Fruit fly (Drosophila melanogaster) whole organism, embryonic: ENCODE measurements around the gene Nse1.
A peak's percentile ranks its signal among the peaks of the same experiment; 100 is the strongest.

ENCODE experiments used
- Ada2b ChIP-seq: fragments of 200-800 bp; sonication (Bioruptor generic); IDR thresholded peaks from 2 replicates; pipeline ENCODE4 v1.3.6; 2022; ENCODE audit warnings: missing biosample characterization, missing genetic modification characterization
- BtbVII ChIP-seq: fragments of 200-800 bp; sonication (Bioruptor generic); optimal IDR thresholded peaks from 3 replicates; lab custom pipeline; 2017; ENCODE audit warnings: missing biosample characterization, mild to moderate bottlenecking, missing genetic modification characterization
- CG11398 ChIP-seq: fragments of 200-800 bp; sonication (Bioruptor generic); optimal IDR thresholded peaks from 2 replicates; lab custom pipeline; 2016; ENCODE audit warnings: missing biosample characterization, missing genetic modification characterization
- CG12104 ChIP-seq: fragments of 200-800 bp; sonication (Bioruptor generic); optimal IDR thresholded peaks from 3 replicates; lab custom pipeline; 2016; ENCODE audit warnings: missing biosample characterization, missing genetic modification characterization
- CG12155 ChIP-seq: fragments of 200-800 bp; sonication (Bioruptor generic); optimal IDR thresholded peaks from 3 replicates; lab custom pipeline; 2016; ENCODE audit warnings: missing biosample characterization, missing genetic modification characterization
- CG12299 ChIP-seq: fragments of 200-800 bp; sonication (Bioruptor generic); optimal IDR thresholded peaks from 2 replicates; lab custom pipeline; 2018; ENCODE audit warnings: missing biosample characterization, mild to moderate bottlenecking, missing genetic modification characterization
- CG14710 ChIP-seq: fragments of 200-800 bp; sonication (Bioruptor generic); optimal IDR thresholded peaks from 3 replicates; lab custom pipeline; 2019; ENCODE audit warnings: missing biosample characterization, mild to moderate bottlenecking, missing genetic modification characterization, moderate library complexity
- CG18011 ChIP-seq: fragments of 200-800 bp; sonication (Bioruptor generic); optimal IDR thresholded peaks from 2 replicates; lab custom pipeline; 2017; ENCODE audit warnings: missing biosample characterization, missing genetic modification characterization, mild to moderate bottlenecking, moderate library complexity, missing genotype
- CG2129 ChIP-seq: fragments of 200-800 bp; sonication (Bioruptor generic); IDR thresholded peaks from 2 replicates; pipeline ENCODE4 v1.3.6; 2022; ENCODE audit warnings: missing biosample characterization, missing genetic modification characterization; ENCODE audit not compliant: partially characterized antibody
- CG2678 ChIP-seq: fragments of 200-800 bp; sonication (Bioruptor generic); optimal IDR thresholded peaks from 3 replicates; lab custom pipeline; 2019; ENCODE audit warnings: missing biosample characterization, mild to moderate bottlenecking, missing genetic modification characterization, moderate library complexity
- CG34422 ChIP-seq: fragments of 200-800 bp; sonication (Bioruptor generic); IDR thresholded peaks from 3 replicates; pipeline ENCODE4 v1.3.6; 2022; ENCODE audit warnings: missing biosample characterization, missing genetic modification characterization
- CG3838 ChIP-seq: fragments of 200-800 bp; sonication (Bioruptor generic); optimal IDR thresholded peaks from 3 replicates; lab custom pipeline; 2016; ENCODE audit warnings: missing biosample characterization, missing genetic modification characterization
- CG7745 ChIP-seq: fragments of 200-800 bp; sonication (Bioruptor generic); optimal IDR thresholded peaks from 2 replicates; lab custom pipeline; 2018; ENCODE audit warnings: missing biosample characterization, mild to moderate bottlenecking, missing genetic modification characterization, moderate library complexity
- CG9215 ChIP-seq: fragments of 200-800 bp; sonication (Bioruptor generic); IDR thresholded peaks from 2 replicates; pipeline ENCODE4 v1.3.6; 2022; ENCODE audit warnings: missing biosample characterization, missing genetic modification characterization
- CG9437 ChIP-seq: fragments of 200-800 bp; sonication (Bioruptor generic); optimal IDR thresholded peaks from 2 replicates; lab custom pipeline; 2018; ENCODE audit warnings: missing biosample characterization, mild to moderate bottlenecking, missing genetic modification characterization
- CTCF ChIP-seq: fragments of 200-800 bp; sonication (Bioruptor generic); optimal IDR thresholded peaks from 2 replicates; lab custom pipeline; 2017; ENCODE audit warnings: missing biosample characterization, mild to moderate bottlenecking, missing genetic modification characterization, moderate library complexity
- Chrac-16 ChIP-seq: fragments of 200-800 bp; sonication (Bioruptor generic); optimal IDR thresholded peaks from 3 replicates; lab custom pipeline; 2016; ENCODE audit warnings: missing biosample characterization, missing genetic modification characterization
- Gug ChIP-seq: fragments of 200-800 bp; sonication (Bioruptor generic); IDR thresholded peaks from 4 replicates; pipeline ENCODE4 v1.3.6; 2022; ENCODE audit warnings: missing biosample characterization, missing genetic modification characterization
- Hr51 ChIP-seq, 2 experiments: fragments of 200-800 bp; sonication (Bioruptor generic); optimal IDR thresholded peaks; 2 replicates in 1 of 2; 3 replicates in 1 of 2; lab custom pipeline; 2016 to 2018; ENCODE audit warnings: missing biosample characterization in 2 of 2, missing genetic modification characterization in 2 of 2, mild to moderate bottlenecking in 1 of 2, moderate library complexity in 1 of 2
- Meics ChIP-seq: fragments of 200-800 bp; sonication (Bioruptor generic); optimal IDR thresholded peaks from 2 replicates; lab custom pipeline; 2017; ENCODE audit warnings: missing biosample characterization, mild to moderate bottlenecking, missing genetic modification characterization
- Nf-YB ChIP-seq: fragments of 200-800 bp; sonication (Bioruptor generic); optimal IDR thresholded peaks from 3 replicates; lab custom pipeline; 2019; ENCODE audit warnings: missing biosample characterization, mild to moderate bottlenecking, missing genetic modification characterization, moderate library complexity
- Pdp1 ChIP-seq, 2 experiments: fragments of 200-800 bp; sonication (Bioruptor generic); optimal IDR thresholded peaks; 3 replicates each; lab custom pipeline; 2016; ENCODE audit warnings: missing biosample characterization in 2 of 2, missing genetic modification characterization in 2 of 2, mild to moderate bottlenecking in 1 of 2, moderate library complexity in 1 of 2
- Scr ChIP-seq: fragments of 200-800 bp; sonication (Bioruptor generic); IDR thresholded peaks from 2 replicates; pipeline ENCODE4 v1.3.6; 2022; ENCODE audit warnings: missing biosample characterization, missing genetic modification characterization; ENCODE audit not compliant: partially characterized antibody
- Side ChIP-seq: fragments of 200-800 bp; sonication (Bioruptor generic); optimal IDR thresholded peaks from 2 replicates; lab custom pipeline; 2016; ENCODE audit warnings: missing biosample characterization, missing genetic modification characterization
- Sox102F ChIP-seq: fragments of 200-800 bp; sonication (Bioruptor generic); optimal IDR thresholded peaks from 2 replicates; lab custom pipeline; 2018; ENCODE audit warnings: missing biosample characterization, mild to moderate bottlenecking, missing genetic modification characterization, moderate library complexity
- Sry-δ ChIP-seq: fragments of 200-800 bp; sonication (Bioruptor generic); optimal IDR thresholded peaks from 2 replicates; lab custom pipeline; 2016; ENCODE audit warnings: missing biosample characterization, missing genetic modification characterization
- Taf1 ChIP-seq: fragments of 200-800 bp; sonication (Bioruptor generic); IDR thresholded peaks from 2 replicates; pipeline ENCODE4 v1.3.6; 2022; ENCODE audit warnings: missing biosample characterization, missing genetic modification characterization
- Trl ChIP-seq, 3 experiments: fragments of >200 bp in 2 of 3; fragments of 200-800 bp in 1 of 3; sonication (Bioruptor generic) in 1 of 3; optimal IDR thresholded peaks; 2 replicates in 1 of 3; 3 replicates in 2 of 3; lab custom pipeline; 2016 to 2017; ENCODE audit warnings: missing biosample characterization in 1 of 3, missing genetic modification characterization in 1 of 3
- ac ChIP-seq: fragments of 200-800 bp; sonication (Bioruptor generic); optimal IDR thresholded peaks from 3 replicates; lab custom pipeline; 2017; ENCODE audit warnings: missing biosample characterization, mild to moderate bottlenecking, missing genetic modification characterization
- bab2 ChIP-seq: fragments of 200-800 bp; sonication (Bioruptor generic); optimal IDR thresholded peaks from 2 replicates; lab custom pipeline; 2016; ENCODE audit warnings: missing biosample characterization, missing genetic modification characterization
- br ChIP-seq: fragments of >200 bp; optimal IDR thresholded peaks from 2 replicates; lab custom pipeline; 2017
- ewg ChIP-seq: fragments of 200-800 bp; sonication (Bioruptor generic); optimal IDR thresholded peaks from 3 replicates; lab custom pipeline; 2017; ENCODE audit warnings: mild to moderate bottlenecking, missing biosample characterization, missing genetic modification reagents, missing genetic modification characterization
- gro ChIP-seq: fragments of 200-800 bp; sonication (Bioruptor generic); optimal IDR thresholded peaks from 2 replicates; lab custom pipeline; 2016; ENCODE audit warnings: missing biosample characterization, missing genetic modification characterization
- hbn ChIP-seq: fragments of 200-800 bp; sonication (Bioruptor generic); IDR thresholded peaks from 2 replicates; pipeline ENCODE4 v1.3.6; 2022; ENCODE audit warnings: missing biosample characterization, missing genetic modification characterization; ENCODE audit not compliant: partially characterized antibody
- kah ChIP-seq: fragments of 200-800 bp; sonication (Bioruptor generic); optimal IDR thresholded peaks from 2 replicates; lab custom pipeline; 2018; ENCODE audit warnings: missing biosample characterization, mild to moderate bottlenecking, missing genetic modification characterization
- ken ChIP-seq: fragments of 200-800 bp; sonication (Bioruptor generic); IDR thresholded peaks from 3 replicates; pipeline ENCODE4 v1.3.6; 2022; ENCODE audit warnings: missing biosample characterization, missing genetic modification characterization
- mld ChIP-seq: fragments of 200-800 bp; sonication (Bioruptor generic); IDR thresholded peaks from 3 replicates; pipeline ENCODE4 v1.3.6; 2022; ENCODE audit warnings: missing biosample characterization, missing genetic modification characterization; ENCODE audit not compliant: partially characterized antibody
- nmo ChIP-seq: fragments of 200-800 bp; sonication (Bioruptor generic); optimal IDR thresholded peaks from 2 replicates; lab custom pipeline; 2018; ENCODE audit warnings: missing biosample characterization, mild to moderate bottlenecking, missing genetic modification characterization, moderate library complexity
- oc ChIP-seq: fragments of 200-800 bp; sonication (Bioruptor generic); optimal IDR thresholded peaks from 2 replicates; lab custom pipeline; 2018; ENCODE audit warnings: missing biosample characterization, mild to moderate bottlenecking, missing genetic modification characterization, moderate library complexity
- run ChIP-seq: fragments of 200-800 bp; sonication (Bioruptor generic); optimal IDR thresholded peaks from 3 replicates; lab custom pipeline; 2018; ENCODE audit warnings: missing biosample characterization, mild to moderate bottlenecking, missing genetic modification characterization
- tap ChIP-seq: fragments of 200-800 bp; optimal IDR thresholded peaks from 3 replicates; lab custom pipeline; 2019; ENCODE audit warnings: missing biosample characterization, mild to moderate bottlenecking, missing genetic modification characterization, moderate library complexity
- tna ChIP-seq: fragments of 200-800 bp; sonication (Bioruptor generic); IDR thresholded peaks from 2 replicates; pipeline ENCODE4 v1.3.6; 2022; ENCODE audit warnings: missing biosample characterization, missing genetic modification characterization; ENCODE audit not compliant: partially characterized antibody
- vnd ChIP-seq: fragments of 200-800 bp; sonication (Bioruptor generic); IDR thresholded peaks from 3 replicates; pipeline ENCODE4 v1.3.6; 2022; ENCODE audit warnings: missing biosample characterization, missing genetic modification characterization; ENCODE audit not compliant: partially characterized antibody
- z ChIP-seq: fragments of 200-800 bp; sonication (Bioruptor generic); IDR thresholded peaks from 3 replicates; pipeline ENCODE4 v1.3.6; 2022; ENCODE audit warnings: missing biosample characterization, missing genetic modification characterization

Gene Nse1

dm6 chr2L:6677453-6677852 is at the start of gene Nse1 (continued):
- TF ChIP-seq Scr (GFP tag; lab: Robert Waterston, UW) (peak; percentile 75), CG12155 (GFP tag; lab: Kevin White, UChicago) (no peak), nmo (GFP tag; lab: Kevin White, UChicago) (no peak), Gug (GFP tag; lab: Robert Waterston, UW) (no peak), bab2 (GFP tag; lab: Kevin White, UChicago) (no peak), z (GFP tag; lab: Robert Waterston, UW) (no peak), Pdp1 (GFP tag; optimal IDR thresholded peaks at IDR 0.05; lab: Kevin White, UChicago) (no peak), CG3838 (no peak), Taf1 (GFP tag; lab: Robert Waterston, UW) (no peak), ac (no peak), ken (GFP tag; lab: Robert Waterston, UW) (no peak), Hr51 (GFP tag; optimal IDR thresholded peaks at IDR 0.05; lab: Kevin White, UChicago) (no peak), tna (GFP tag; lab: Robert Waterston, UW) (peak; percentile 72), br (no peak), vnd (GFP tag; lab: Robert Waterston, UW) (peak; percentile 50; the same call in 1 of the 3 replicates), CTCF (GFP tag; lab: Kevin White, UChicago) (no peak), ewg (GFP tag; lab: Kevin White, UChicago) (no peak), Nf-YB (GFP tag; lab: Kevin White, UChicago) (no peak), Sox102F (GFP tag; lab: Kevin White, UChicago) (no peak), run (no peak), Trl (optimal IDR thresholded peaks at IDR 0.05; lab: Kevin White, UChicago) (no peak), Trl (GFP tag; optimal IDR thresholded peaks at IDR 0.05; lab: Kevin White, UChicago) (no peak), mld (no peak), hbn (peak; percentile 75), BtbVII (GFP tag; lab: Kevin White, UChicago) (no peak), Sry-δ (GFP tag; lab: Kevin White, UChicago) (peak; percentile 84), CG14710 (tag; lab: Kevin White, UChicago) (peak; percentile 38), kah (GFP tag; lab: Kevin White, UChicago) (no peak), CG34422 (GFP tag; lab: Robert Waterston, UW) (no peak), CG9215 (GFP tag; lab: Robert Waterston, UW) (no peak), CG7745 (tag; lab: Kevin White, UChicago) (no peak), CG9437 (GFP tag; lab: Kevin White, UChicago) (no peak), Ada2b (GFP tag; lab: Robert Waterston, UW) (no peak), CG18011 (GFP tag; lab: Kevin White, UChicago) (no peak), CG2129 (GFP tag; lab: Robert Waterston, UW) (peak; percentile 38; the same call in 1 of the 2 replicates), CG12104 (GFP tag; lab: Kevin White, UChicago) (no peak), Side (no peak), CG2678 (tag; lab: Kevin White, UChicago) (no peak), gro (GFP tag; lab: Kevin White, UChicago) (no peak), CG12299 (tag; lab: Kevin White, UChicago) (no peak), oc (tag; lab: Kevin White, UChicago) (no peak), CG11398 (GFP tag; lab: Kevin White, UChicago) (no peak), Chrac-16 (GFP tag; lab: Kevin White, UChicago) (no peak), Meics (no peak), tap (tag; lab: Kevin White, UChicago) (no peak)
